Worm (Caenorhabditis elegans) whole organism, early embryonic: ENCODE results near the gene itsn-1.

Experiments used
- aly-1 ChIP-seq: sonication (generic microtip); optimal IDR thresholded peaks from 2 replicates; lab custom pipeline; 2016; ENCODE audit warnings: missing genetic modification characterization, missing compliant biosample characterization
- ama-1 ChIP-seq: fragments of 150-350 bp; optimal IDR thresholded peaks from 2 replicates; lab custom pipeline; 2014
- ceh-36 ChIP-seq: sonication (generic microtip); optimal IDR thresholded peaks from 2 replicates; lab custom pipeline; 2016; ENCODE audit warnings: missing genetic modification characterization, inconsistent platforms, missing compliant biosample characterization
- flt-1 ChIP-seq: fragments of 200-800 bp; sonication (Bioruptor generic); IDR thresholded peaks from 2 replicates; pipeline ENCODE4 v1.3.6; 2022; ENCODE audit warnings: missing genetic modification characterization, missing compliant biosample characterization
- hmbx-1 ChIP-seq: sonication (generic microtip); optimal IDR thresholded peaks from 2 replicates; lab custom pipeline; 2016; ENCODE audit warnings: mild to moderate bottlenecking, missing genetic modification characterization, missing compliant biosample characterization
- hmg-4 ChIP-seq: fragments of 200-800 bp; sonication (Bioruptor generic); optimal IDR thresholded peaks from 2 replicates; lab custom pipeline; 2018; ENCODE audit warnings: mild to moderate bottlenecking, missing genetic modification characterization, missing compliant biosample characterization
- scrt-1 ChIP-seq: fragments of 200-800 bp; sonication (Bioruptor generic); IDR thresholded peaks from 2 replicates; pipeline ENCODE4 v1.3.6; 2022; ENCODE audit warnings: missing genetic modification characterization, missing compliant biosample characterization
- sea-1 ChIP-seq: fragments of 200-800 bp; sonication (Bioruptor generic); conservative IDR thresholded peaks from 2 replicates; pipeline ENCODE4 v1.3.6; 2022; ENCODE audit warnings: missing genetic modification characterization, missing compliant biosample characterization
- tbx-37 ChIP-seq: fragments of 200-800 bp; sonication (Bioruptor generic); conservative IDR thresholded peaks from 2 replicates; pipeline ENCODE4 v1.3.6; 2022; ENCODE audit warnings: missing genetic modification reagents, missing genetic modification characterization, missing compliant biosample characterization

- no peak for TF ChIP-seq ama-1
- TF ChIP-seq scrt-1, result no peak
- TF ChIP-seq hmg-4 (GFP tag; lab: Kevin White, UChicago), result no peak
- no peak for TF ChIP-seq aly-1
- no peak for TF ChIP-seq ceh-36 (tag; lab: Kevin White, UChicago)
- no peak for TF ChIP-seq hmbx-1 (tag; lab: Kevin White, UChicago)
- TF ChIP-seq sea-1, result no peak
- no peak for TF ChIP-seq flt-1 (GFP tag; lab: Robert Waterston, UW)
- TF ChIP-seq tbx-37, result no peak
Observed at ce11 chrIV:17118987-17119732, at the start of gene itsn-1.
